Worm (Caenorhabditis elegans) whole organism, L1 larva: ENCODE results near the gene arr-1.
A peak's percentile ranks its signal among the peaks of the same experiment; 100 is the strongest.

Source experiments
- alr-1 ChIP-seq: fragments of 200-800 bp; sonication (Bioruptor generic); optimal IDR thresholded peaks from 2 replicates; lab custom pipeline; 2018; ENCODE audit warnings: borderline replicate concordance, mild to moderate bottlenecking, missing genetic modification characterization, missing compliant biosample characterization
- blmp-1 ChIP-seq: fragments of 150-350 bp; optimal IDR thresholded peaks from 2 replicates; lab custom pipeline; 2014; ENCODE audit warnings: missing biosample characterization, missing genetic modification characterization
- elt-2 ChIP-seq: sonication (generic microtip); optimal IDR thresholded peaks from 2 replicates; lab custom pipeline; 2016; ENCODE audit warnings: missing genetic modification characterization, mild to moderate bottlenecking, inconsistent platforms, missing compliant biosample characterization, missing genetic modification reagents
- elt-3 ChIP-seq, 6 experiments: fragments of 150-350 bp in 1 of 6; sonication (generic microtip); optimal IDR thresholded peaks; 2 replicates each; lab custom pipeline; 2017 to 2018; ENCODE audit warnings: missing biosample characterization in 6 of 6, missing genetic modification characterization in 6 of 6, inconsistent platforms in 1 of 6
- mdl-1 ChIP-seq, 2 experiments: fragments of 150-350 bp; optimal IDR thresholded peaks; 2 replicates each; lab custom pipeline; 2014 to 2017; ENCODE audit warnings: missing biosample characterization in 2 of 2, missing genetic modification characterization in 2 of 2, inconsistent platforms in 1 of 2
- nhr-237 ChIP-seq: fragments of 150-350 bp; optimal IDR thresholded peaks from 2 replicates; lab custom pipeline; 2014; ENCODE audit warnings: missing biosample characterization, missing genetic modification characterization
- nhr-84 ChIP-seq: sonication (generic microtip); optimal IDR thresholded peaks from 2 replicates; lab custom pipeline; 2017; ENCODE audit warnings: missing biosample characterization, missing genetic modification characterization
- unc-86 ChIP-seq: sonication (generic microtip); optimal IDR thresholded peaks from 2 replicates; lab custom pipeline; 2016; ENCODE audit warnings: missing genetic modification characterization, missing compliant biosample characterization

DNA sequence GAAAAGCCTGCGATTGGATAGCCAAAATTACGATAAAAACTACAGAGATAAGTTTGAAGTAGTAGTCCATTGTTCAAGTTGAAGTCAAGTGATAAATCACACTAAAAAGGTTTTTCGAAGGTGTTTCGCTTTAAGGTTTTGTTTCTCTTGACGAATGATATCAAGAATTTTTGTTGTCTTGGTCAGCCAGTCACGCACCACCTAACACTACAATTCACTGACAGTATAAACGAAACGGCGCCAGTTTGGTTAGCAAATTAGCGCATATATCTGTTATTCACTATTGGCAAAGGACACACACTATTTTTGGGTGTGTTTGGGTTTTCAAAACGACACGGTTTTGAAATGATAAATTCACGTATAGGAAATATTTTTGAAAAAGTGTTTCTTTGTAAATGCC lies 19.5 kb downstream of the arr-1 start, which contains the start of gene C44C1.6:
- TF ChIP-seq unc-86 (tag; lab: Kevin White, UChicago): no peak
- no peak for TF ChIP-seq mdl-1 (tag; optimal IDR thresholded peaks at IDR 0.05; lab: Kevin White, UChicago)
- TF ChIP-seq nhr-237 (tag; lab: Kevin White, UChicago): no peak
- TF ChIP-seq elt-2 (tag; lab: Kevin White, UChicago): no peak
- TF ChIP-seq nhr-84 (tag; lab: Kevin White, UChicago): no peak
- TF ChIP-seq alr-1 (tag; lab: Kevin White, UChicago): no peak
- TF ChIP-seq elt-3 (tag; optimal IDR thresholded peaks at IDR 0.05; lab: Kevin White, UChicago): peak in 1 of 6 experiments; percentile 88
- TF ChIP-seq blmp-1 (tag; lab: Kevin White, UChicago): peak; percentile 63
